Worm (Caenorhabditis elegans): ENCODE data around the gene secs-1.

DNA sequence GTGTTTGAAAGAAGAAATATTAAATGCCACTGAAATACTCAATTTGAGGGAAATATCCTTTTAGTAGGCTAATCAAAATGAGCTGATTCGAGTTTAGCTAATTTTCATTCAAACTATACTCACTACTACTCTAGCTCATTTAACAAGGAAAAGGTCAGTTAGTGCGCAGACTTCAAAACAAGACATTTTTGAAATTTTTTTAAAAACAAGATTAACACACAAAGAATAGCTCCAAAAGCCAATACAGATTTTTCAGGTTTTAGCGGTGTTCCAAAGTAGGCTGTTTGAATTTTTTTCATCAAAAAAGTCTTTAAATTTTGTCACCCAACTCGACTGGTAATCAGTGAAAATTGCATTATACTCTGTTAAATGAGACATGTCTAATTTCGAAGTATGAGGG lies 43.4 kb downstream of the secs-1 start:
- TF ChIP-seq tab-1 (GFP tag; IDR thresholded peaks at IDR 0.05), result no peak
- TF ChIP-seq flt-1 (GFP tag; IDR thresholded peaks at IDR 0.05), result no peak

Data from whole organism, midembryonic.